Worm (Caenorhabditis elegans) whole organism, L4 larva: ENCODE results near the gene cri-2.

ENCODE experiments used
- F10B5.3 ChIP-seq: sonication (generic microtip); optimal IDR thresholded peaks from 2 replicates; lab custom pipeline; 2016; ENCODE audit warnings: mild to moderate bottlenecking, missing genetic modification characterization, missing compliant biosample characterization
- F44E2.7 ChIP-seq: fragments of 200-800 bp; sonication (Bioruptor generic); IDR thresholded peaks from 2 replicates; pipeline ENCODE4 v2.1.2; 2022; ENCODE audit warnings: missing genetic modification characterization, missing compliant biosample characterization
- T20F7.1 ChIP-seq: fragments of 200-800 bp; sonication (Bioruptor generic); optimal IDR thresholded peaks from 2 replicates; lab custom pipeline; 2018; ENCODE audit warnings: mild to moderate bottlenecking, missing genetic modification characterization, missing compliant biosample characterization
- Y5F2A.4 ChIP-seq: fragments of 200-800 bp; sonication (Bioruptor generic); optimal IDR thresholded peaks from 2 replicates; lab custom pipeline; 2018; ENCODE audit warnings: mild to moderate bottlenecking, missing genetic modification characterization, missing compliant biosample characterization
- aha-1 ChIP-seq: fragments of 150-350 bp; peaks from one replicate; lab custom pipeline; 2014; ENCODE audit warnings: missing biosample characterization, missing genetic modification characterization
- arid-1 ChIP-seq: fragments of 200-800 bp; sonication (Bioruptor generic); conservative IDR thresholded peaks from 2 replicates; pipeline ENCODE4 v1.3.6; 2022; ENCODE audit warnings: missing genetic modification reagents, missing genetic modification characterization, missing compliant biosample characterization
- attf-4 ChIP-seq: sonication (generic microtip); optimal IDR thresholded peaks from 3 replicates; lab custom pipeline; 2017; ENCODE audit warnings: missing biosample characterization, missing genetic modification characterization
- ceh-20 ChIP-seq: fragments of 200-800 bp; sonication (Bioruptor generic); IDR thresholded peaks from 2 replicates; pipeline ENCODE4 v1.3.6; 2022; ENCODE audit warnings: missing genetic modification reagents, missing genetic modification characterization, missing compliant biosample characterization
- ceh-44 ChIP-seq: fragments of 200-800 bp; sonication (Bioruptor generic); IDR thresholded peaks from 2 replicates; pipeline ENCODE4 v1.3.6; 2022; ENCODE audit warnings: missing genetic modification reagents, missing genetic modification characterization, missing compliant biosample characterization
- ctbp-1 ChIP-seq: fragments of 200-800 bp; sonication (Bioruptor generic); IDR thresholded peaks from 2 replicates; pipeline ENCODE4 v1.3.6; 2022; ENCODE audit warnings: missing genetic modification reagents, missing genetic modification characterization, missing compliant biosample characterization
- daf-12 ChIP-seq: fragments of 150-350 bp; optimal IDR thresholded peaks from 2 replicates; lab custom pipeline; 2014; ENCODE audit warnings: missing biosample characterization, missing genetic modification reagents, missing genetic modification characterization
- daf-16 ChIP-seq, 3 experiments: sonication (generic microtip); optimal IDR thresholded peaks; 2 replicates each; lab custom pipeline; 2016 to 2017; ENCODE audit warnings: missing genetic modification characterization in 3 of 3, missing genetic modification reagents in 3 of 3, mild to moderate bottlenecking in 2 of 3, missing compliant biosample characterization in 2 of 3, missing biosample characterization in 1 of 3, moderate library complexity in 1 of 3
- daf-19 ChIP-seq: fragments of 200-800 bp; sonication (Bioruptor generic); conservative IDR thresholded peaks from 2 replicates; pipeline ENCODE4 v1.3.6; 2022; ENCODE audit warnings: missing genetic modification characterization, missing compliant biosample characterization
- dmd-8 ChIP-seq: fragments of 200-800 bp; sonication (Bioruptor generic); IDR thresholded peaks from 2 replicates; pipeline ENCODE4 v1.3.6; 2022; ENCODE audit warnings: missing genetic modification characterization, missing compliant biosample characterization
- dve-1 ChIP-seq: sonication (generic microtip); optimal IDR thresholded peaks from 2 replicates; lab custom pipeline; 2017; ENCODE audit warnings: antibody characterized with exemption, mild to moderate bottlenecking, missing genetic modification characterization, missing compliant biosample characterization; ENCODE audit not compliant: insufficient read depth
- gei-8 ChIP-seq: fragments of 200-800 bp; sonication (Bioruptor generic); optimal IDR thresholded peaks from 2 replicates; lab custom pipeline; 2018; ENCODE audit warnings: mild to moderate bottlenecking, missing genetic modification characterization, missing compliant biosample characterization
- hlh-11 ChIP-seq: fragments of 200-800 bp; sonication (Bioruptor generic); optimal IDR thresholded peaks from 2 replicates; lab custom pipeline; 2018; ENCODE audit warnings: mild to moderate bottlenecking, missing genetic modification characterization, missing compliant biosample characterization
- jun-1 ChIP-seq: fragments of 150-350 bp; optimal IDR thresholded peaks from 2 replicates; lab custom pipeline; 2014; ENCODE audit warnings: missing biosample characterization, missing genetic modification reagents, missing genetic modification characterization
- lim-7 ChIP-seq: fragments of 200-800 bp; sonication (Bioruptor generic); IDR thresholded peaks from 2 replicates; pipeline ENCODE4 v1.3.6; 2022; ENCODE audit warnings: missing genetic modification characterization, missing compliant biosample characterization
- lin-1 ChIP-seq: fragments of 200-800 bp; sonication (Bioruptor generic); IDR thresholded peaks from 2 replicates; pipeline ENCODE4 v1.3.6; 2022; ENCODE audit warnings: missing genetic modification reagents, missing genetic modification characterization, missing compliant biosample characterization
- lin-29 ChIP-seq: fragments of 200-800 bp; sonication (Bioruptor generic); IDR thresholded peaks from 2 replicates; pipeline ENCODE4 v1.3.6; 2022; ENCODE audit warnings: missing genetic modification reagents, missing genetic modification characterization, missing compliant biosample characterization
- madf-5 ChIP-seq, 2 experiments: fragments of 200-800 bp; sonication (Bioruptor generic); IDR thresholded peaks; 2 replicates each; pipeline ENCODE4 v1.3.6; 2022; ENCODE audit warnings: missing compliant biosample characterization in 2 of 2, missing genetic modification characterization in 2 of 2
- mdl-1 ChIP-seq, 2 experiments: fragments of 150-350 bp in 1 of 2; sonication (generic microtip) in 1 of 2; optimal IDR thresholded peaks; 2 replicates each; lab custom pipeline; 2014 to 2017; ENCODE audit warnings: missing biosample characterization in 2 of 2, missing genetic modification characterization in 2 of 2
- mep-1 ChIP-seq: fragments of 150-350 bp; sonication (generic microtip); optimal IDR thresholded peaks from 3 replicates; lab custom pipeline; 2014; ENCODE audit warnings: missing biosample characterization, missing genetic modification characterization
- nhr-11 ChIP-seq: fragments of 150-350 bp; optimal IDR thresholded peaks from 2 replicates; lab custom pipeline; 2014; ENCODE audit warnings: missing biosample characterization, missing genetic modification characterization
- nhr-25 ChIP-seq: sonication (generic microtip); optimal IDR thresholded peaks from 2 replicates; lab custom pipeline; 2017; ENCODE audit warnings: missing genetic modification characterization, mild to moderate bottlenecking, missing compliant biosample characterization, antibody characterized with exemption, moderate library complexity, borderline replicate concordance; ENCODE audit not compliant: insufficient read depth
- nhr-28 ChIP-seq: fragments of 150-350 bp; optimal IDR thresholded peaks from 2 replicates; lab custom pipeline; 2014; ENCODE audit warnings: missing biosample characterization, missing genetic modification characterization
- nhr-6 ChIP-seq: fragments of 150-350 bp; optimal IDR thresholded peaks from 2 replicates; lab custom pipeline; 2014; ENCODE audit warnings: missing biosample characterization, missing genetic modification characterization
- nhr-76 ChIP-seq: fragments of 150-350 bp; optimal IDR thresholded peaks from 2 replicates; lab custom pipeline; 2014; ENCODE audit warnings: missing biosample characterization, missing genetic modification characterization
- pha-4 ChIP-seq, 2 experiments: fragments of 150-350 bp in 1 of 2; fragments of 200-800 bp in 1 of 2; sonication (Bioruptor generic) in 1 of 2; IDR thresholded peaks in 1 of 2; optimal IDR thresholded peaks in 1 of 2; 2 replicates each; pipeline versions ENCODE4 v1.3.6 to Lab custom; 2014 to 2022; ENCODE audit warnings: missing genetic modification characterization in 2 of 2, missing genetic modification reagents in 2 of 2, missing biosample characterization in 1 of 2, missing compliant biosample characterization in 1 of 2
- php-3 ChIP-seq: fragments of 200-800 bp; sonication (Bioruptor generic); IDR thresholded peaks from 2 replicates; pipeline ENCODE4 v1.3.6; 2022; ENCODE audit warnings: missing genetic modification reagents, missing genetic modification characterization, missing compliant biosample characterization
- pqm-1 ChIP-seq: sonication (generic microtip); optimal IDR thresholded peaks from 2 replicates; lab custom pipeline; 2017; ENCODE audit warnings: missing biosample characterization, missing genetic modification characterization
- snpc-4 ChIP-seq: fragments of 150-350 bp; optimal IDR thresholded peaks from 2 replicates; lab custom pipeline; 2014; ENCODE audit warnings: missing biosample characterization, missing genetic modification characterization
- tra-1 ChIP-seq: fragments of 200-800 bp; sonication (Bioruptor generic); IDR thresholded peaks from 2 replicates; pipeline ENCODE4 v1.3.6; 2022; ENCODE audit warnings: missing genetic modification reagents, missing genetic modification characterization, missing compliant biosample characterization
- unc-62 ChIP-seq, 3 experiments: fragments of 150-350 bp in 1 of 3; sonication (generic microtip); optimal IDR thresholded peaks in 2 of 3; peaks in 1 of 3; 1 replicate in 1 of 3; 2 replicates in 2 of 3; lab custom pipeline; 2014 to 2017; ENCODE audit warnings: missing biosample characterization in 3 of 3, missing genetic modification characterization in 3 of 3, missing genetic modification reagents in 3 of 3, missing genotype in 1 of 3
- zfp-2 ChIP-seq: sonication (generic microtip); optimal IDR thresholded peaks from 2 replicates; lab custom pipeline; 2016; ENCODE audit warnings: mild to moderate bottlenecking, missing genetic modification characterization, missing compliant biosample characterization
- zip-2 ChIP-seq: fragments of 150-350 bp; optimal IDR thresholded peaks from 2 replicates; lab custom pipeline; 2014; ENCODE audit warnings: missing biosample characterization, missing genetic modification characterization
- ztf-11 ChIP-seq: fragments of 150-350 bp; optimal IDR thresholded peaks from 2 replicates; lab custom pipeline; 2014; ENCODE audit warnings: missing biosample characterization, missing genetic modification characterization
- ztf-7 ChIP-seq: fragments of 150-350 bp; optimal IDR thresholded peaks from 2 replicates; lab custom pipeline; 2014; ENCODE audit warnings: missing biosample characterization, missing genetic modification characterization

cri-2 gene

DNA sequence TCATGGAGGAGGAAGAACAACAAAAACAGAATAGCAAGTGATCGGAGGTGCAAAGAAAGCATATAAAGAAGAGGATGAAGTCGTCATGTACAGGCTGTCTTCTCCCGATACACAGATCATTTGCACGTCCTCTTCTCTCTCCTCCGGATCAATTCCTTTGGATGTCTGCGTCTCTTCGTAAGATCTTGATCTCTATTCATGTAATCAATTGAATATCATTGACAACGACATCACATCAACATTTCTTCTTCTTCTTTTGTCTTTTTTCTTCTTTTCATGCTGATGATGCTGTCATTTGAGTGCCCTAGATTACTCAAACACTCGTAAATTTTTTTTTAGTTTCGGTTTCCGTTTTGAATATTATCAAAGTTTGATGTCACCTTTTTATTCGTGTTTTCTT is 36.7 kb downstream of the cri-2 start, which contains the start of gene rol-3:
Gene rol-3 (minus strand): TSS at position 120 of the 400 bp plus-strand sequence.
- TF ChIP-seq hlh-11 (tag; lab: Kevin White, UChicago) = peak; percentile 42
- peak; percentile 54 for TF ChIP-seq nhr-28 (tag; lab: Kevin White, UChicago)
- no peak for TF ChIP-seq nhr-6 (tag; lab: Kevin White, UChicago)
- TF ChIP-seq pha-4 (GFP tag; IDR thresholded peaks at IDR 0.05; lab: Robert Waterston, UW) = no peak
- no peak for TF ChIP-seq pha-4 (tag; optimal IDR thresholded peaks at IDR 0.05; lab: Kevin White, UChicago)
- no peak for TF ChIP-seq ceh-20 (GFP tag; lab: Robert Waterston, UW)

DNA sequence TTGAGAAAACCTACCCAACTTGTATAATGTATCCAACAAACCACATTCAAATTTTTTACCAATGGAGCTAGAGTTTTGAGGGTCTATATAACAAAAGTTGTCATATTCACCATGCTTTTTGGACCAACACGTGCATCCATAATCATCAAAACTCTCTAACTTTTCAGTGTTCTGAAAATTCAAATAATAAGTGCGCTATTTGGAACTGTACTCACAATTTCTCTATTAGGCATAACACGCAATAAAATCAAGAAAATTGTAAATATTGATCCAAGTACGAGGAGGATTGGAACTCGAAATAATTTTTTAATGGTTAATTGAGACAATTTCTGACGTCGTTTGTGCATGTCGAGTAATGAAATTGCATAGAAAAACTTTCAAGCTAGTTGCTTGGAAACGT is 38.3 kb downstream of the cri-2 start, which contains the start of gene C16D9.3:
Gene C16D9.3 (minus strand): TSS at position 101 of the 400 bp plus-strand sequence.
- TF ChIP-seq ztf-7 (tag; lab: Kevin White, UChicago) = no peak
- no peak for TF ChIP-seq mep-1 (tag; lab: Kevin White, UChicago)
- TF ChIP-seq jun-1 (tag; lab: Kevin White, UChicago) = no peak
- TF ChIP-seq lim-7 (GFP tag; lab: Robert Waterston, UW) = no peak
- TF ChIP-seq daf-19 = no peak
- TF ChIP-seq daf-12 (tag; lab: Kevin White, UChicago) = no peak
- no peak for TF ChIP-seq F10B5.3 (tag; lab: Kevin White, UChicago)
- TF ChIP-seq unc-62 (GFP tag; optimal IDR thresholded peaks at IDR 0.05 in 1 of 2; lab: Kevin White, UChicago) = no peak
- TF ChIP-seq unc-62 (tag; optimal IDR thresholded peaks at IDR 0.05; lab: Kevin White, UChicago) = no peak
- TF ChIP-seq gei-8 (GFP tag; lab: Kevin White, UChicago) = no peak
- TF ChIP-seq attf-4 (tag; lab: Kevin White, UChicago) = no peak
- TF ChIP-seq nhr-11 (tag; lab: Kevin White, UChicago) = no peak
- TF ChIP-seq, all 104 proteins: peak for 0

DNA sequence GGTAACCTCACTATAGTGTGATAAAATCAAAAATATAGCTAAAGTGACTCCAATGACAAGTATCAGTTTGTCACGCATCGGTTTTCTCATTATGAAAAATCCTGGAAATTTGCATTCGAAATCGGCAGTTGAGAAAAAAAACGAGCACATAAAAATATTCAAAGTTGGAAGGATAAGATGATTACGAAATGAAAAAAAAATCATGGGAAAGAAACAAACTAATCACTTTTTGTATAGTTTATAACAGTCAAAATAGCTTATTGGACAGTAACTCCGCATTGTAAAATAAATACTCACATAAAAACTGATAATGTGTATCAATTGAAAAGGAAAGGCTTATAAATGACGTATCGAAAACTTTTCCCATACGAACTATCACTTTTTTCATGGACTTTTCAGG is 41.2 kb downstream of the cri-2 start, which contains the start of gene C16D9.4:
Gene C16D9.4 (minus strand): TSS at position 101 of the 400 bp plus-strand sequence.
- no peak for TF ChIP-seq zip-2 (tag; lab: Kevin White, UChicago)
- TF ChIP-seq daf-19 = no peak
- TF ChIP-seq php-3 (GFP tag; lab: Robert Waterston, UW) = peak; percentile 33; the same call in 1 of the 2 replicates

DNA sequence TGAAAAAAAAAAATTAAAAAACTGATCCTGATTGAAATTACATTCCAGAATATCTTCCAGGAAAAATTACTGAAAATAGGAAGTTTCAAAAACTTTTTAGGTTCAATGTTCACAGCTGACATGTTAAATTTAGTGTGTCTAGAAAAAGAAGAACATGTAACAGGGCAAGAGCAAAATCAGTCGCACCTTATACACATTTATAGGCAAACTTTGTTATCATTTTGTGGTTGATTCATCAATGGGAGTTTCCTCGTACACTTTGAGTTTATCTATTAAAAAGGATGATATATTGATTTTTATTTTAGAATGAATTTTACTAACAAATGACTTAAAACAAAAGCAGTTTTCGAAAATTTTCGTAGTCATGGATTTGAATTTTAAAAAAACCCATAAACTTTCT is 41.6 kb downstream of the cri-2 start:
- no peak for TF ChIP-seq zfp-2 (tag; lab: Kevin White, UChicago)
- TF ChIP-seq snpc-4 = no peak
- no peak for TF ChIP-seq ctbp-1
- peak; percentile 48 for TF ChIP-seq nhr-28 (tag; lab: Kevin White, UChicago)
- TF ChIP-seq pqm-1 = peak; percentile 50
- peak; percentile 29 for TF ChIP-seq aha-1
- peak in 1 of 2 experiments; percentile 64 for TF ChIP-seq unc-62 (GFP tag; optimal IDR thresholded peaks at IDR 0.05 in 1 of 2; lab: Kevin White, UChicago)
- no peak for TF ChIP-seq unc-62 (tag; optimal IDR thresholded peaks at IDR 0.05; lab: Kevin White, UChicago)
- no peak for TF ChIP-seq tra-1
- no peak for TF ChIP-seq Y5F2A.4
- no peak for TF ChIP-seq lin-1 (GFP tag; lab: Robert Waterston, UW)
- no peak for TF ChIP-seq arid-1 (GFP tag; lab: Robert Waterston, UW)
- TF ChIP-seq madf-5 (GFP tag; IDR thresholded peaks at IDR 0.05; lab: Robert Waterston, UW) = no peak
- TF ChIP-seq lin-29 = no peak
- no peak for TF ChIP-seq daf-16 (GFP tag; optimal IDR thresholded peaks at IDR 0.05; lab: Kevin White, UChicago)
- TF ChIP-seq daf-16 (tag; optimal IDR thresholded peaks at IDR 0.05; lab: Kevin White, UChicago) = peak; percentile 26

DNA sequence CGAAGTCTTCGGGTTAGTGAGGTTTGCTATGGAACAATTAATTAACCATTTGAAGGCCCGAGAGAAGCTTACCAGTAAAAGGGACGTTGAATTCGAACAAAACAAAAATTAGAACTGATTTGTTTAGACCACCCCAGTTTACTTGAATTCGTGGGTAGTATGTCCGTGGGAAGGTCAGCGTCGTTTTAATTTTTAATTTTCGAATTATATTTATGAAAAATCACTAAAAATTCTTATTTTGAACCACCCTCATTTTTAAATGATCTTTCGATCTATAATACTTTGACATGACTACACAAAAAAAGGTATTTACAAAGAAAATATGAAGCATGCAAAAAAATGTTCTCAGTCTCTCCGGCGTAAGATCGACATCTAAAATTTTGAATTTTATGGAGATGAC is 43.8 kb downstream of the cri-2 start, which contains the start of gene C16D9.5:
Gene C16D9.5 (minus strand): TSS at position 101 of the 400 bp plus-strand sequence.
- TF ChIP-seq ztf-7 (tag; lab: Kevin White, UChicago) = no peak
- TF ChIP-seq T20F7.1 = no peak
- no peak for TF ChIP-seq mdl-1 (tag; optimal IDR thresholded peaks at IDR 0.05; lab: Kevin White, UChicago)
- TF ChIP-seq ceh-44 = no peak
- no peak for TF ChIP-seq dmd-8 (GFP tag; lab: Robert Waterston, UW)
- TF ChIP-seq nhr-76 (tag; lab: Kevin White, UChicago) = no peak
- no peak for TF ChIP-seq aha-1
- no peak for TF ChIP-seq dve-1
- TF ChIP-seq Y5F2A.4 = no peak
- no peak for TF ChIP-seq nhr-25 (tag; lab: Kevin White, UChicago)
- TF ChIP-seq gei-8 (GFP tag; lab: Kevin White, UChicago) = no peak
- TF ChIP-seq pha-4 (GFP tag; IDR thresholded peaks at IDR 0.05; lab: Robert Waterston, UW) = no peak
- TF ChIP-seq pha-4 (tag; optimal IDR thresholded peaks at IDR 0.05; lab: Kevin White, UChicago) = no peak
- TF ChIP-seq nhr-11 (tag; lab: Kevin White, UChicago) = no peak
- no peak for TF ChIP-seq daf-16 (GFP tag; optimal IDR thresholded peaks at IDR 0.05; lab: Kevin White, UChicago)
- TF ChIP-seq daf-16 (tag; optimal IDR thresholded peaks at IDR 0.05; lab: Kevin White, UChicago) = no peak
- TF ChIP-seq ztf-11 = no peak
- no peak for TF ChIP-seq F44E2.7 (GFP tag; lab: Robert Waterston, UW)
- TF ChIP-seq, all 104 proteins: peak for 0
